Fruit fly (Drosophila melanogaster) Kc167 (cell line): ENCODE data around the gene hkb.

Source experiments
- Sin3A ChIP-seq: fragments of >200 bp; optimal IDR thresholded peaks from 2 replicates; lab custom pipeline; 2018; ENCODE audit warnings: missing external identifiers
- h ChIP-seq: fragments of >200 bp; optimal IDR thresholded peaks from 3 replicates; lab custom pipeline; 2018; ENCODE audit warnings: missing external identifiers
- insv ChIP-seq: fragments of >200 bp; optimal IDR thresholded peaks from 3 replicates; lab custom pipeline; 2018; ENCODE audit warnings: missing external identifiers
- ttk ChIP-seq: sonication (Bioruptor generic); optimal IDR thresholded peaks from 2 replicates; lab custom pipeline; 2017; ENCODE audit warnings: missing external identifiers

- TF ChIP-seq ttk (lab: Kevin White, UChicago) (no peak), insv (lab: Kevin White, UChicago) (no peak), h (lab: Kevin White, UChicago) (no peak), Sin3A (lab: Kevin White, UChicago) (no peak)
Observed at dm6 chr3R:4311067-4311723, 35.3 kb downstream of the hkb start, which contains the start of gene Suv3.
